Worm (Caenorhabditis elegans) whole organism, L4/young adult: ENCODE data around the gene M28.8.

Source experiments
- W03F9.2 ChIP-seq: fragments of 150-350 bp; optimal IDR thresholded peaks from 2 replicates; lab custom pipeline; 2014; ENCODE audit warnings: missing biosample characterization, missing genetic modification characterization
- dao-5 ChIP-seq: sonication (generic microtip); optimal IDR thresholded peaks from 2 replicates; lab custom pipeline; 2016; ENCODE audit warnings: missing genotype, missing genetic modification characterization, moderate library complexity, missing compliant biosample characterization
- him-1 ChIP-seq: sonication (generic microtip); optimal IDR thresholded peaks from 2 replicates; lab custom pipeline; 2016; ENCODE audit warnings: missing genotype, missing genetic modification reagents, missing genetic modification characterization, missing compliant biosample characterization

The M28.8 gene

DNA sequence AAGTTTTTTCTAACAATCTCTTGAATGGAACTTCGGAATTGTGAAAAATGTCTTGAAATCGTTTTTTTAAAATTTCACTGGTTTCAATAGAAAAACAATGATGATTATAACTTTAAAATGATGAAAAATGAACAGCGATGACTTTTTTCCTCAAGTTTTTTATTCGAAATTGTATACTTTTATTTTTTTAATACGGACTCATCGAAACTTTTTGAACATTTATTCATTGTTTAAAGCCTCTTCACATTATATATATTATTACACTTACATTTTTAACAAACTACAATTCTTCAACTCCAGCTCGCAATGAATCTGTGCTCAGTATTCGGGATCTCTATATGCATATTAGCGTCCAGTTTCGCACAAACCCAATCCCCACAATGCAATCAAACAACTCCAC lies at the start of gene M28.8:
Gene M28.8, plus strand, starts transcription at position 301 of the 400 bp plus-strand sequence.
- TF ChIP-seq dao-5 (tag; lab: Kevin White, UChicago) (no peak), W03F9.2 (tag; lab: Kevin White, UChicago) (no peak), him-1 (no peak)

- TF ChIP-seq him-1 (no peak), dao-5 (tag; lab: Kevin White, UChicago) (no peak), W03F9.2 (tag; lab: Kevin White, UChicago) (no peak)
Observed at ce11 chrII:10578843-10579430, 49.1 kb upstream of the M28.8 start, which contains the start of gene rpb-6. TSS of gene rpb-6 (plus strand) at chrII:10579380.

- no peak for TF ChIP-seq W03F9.2 (tag; lab: Kevin White, UChicago)
- TF ChIP-seq dao-5 (tag; lab: Kevin White, UChicago): no peak
Observed at ce11 chrII:10579655-10580054, 48.4 kb upstream of the M28.8 start, which contains the start of gene dohh-1. TSS of gene dohh-1 (plus strand) at chrII:10579955.

DNA sequence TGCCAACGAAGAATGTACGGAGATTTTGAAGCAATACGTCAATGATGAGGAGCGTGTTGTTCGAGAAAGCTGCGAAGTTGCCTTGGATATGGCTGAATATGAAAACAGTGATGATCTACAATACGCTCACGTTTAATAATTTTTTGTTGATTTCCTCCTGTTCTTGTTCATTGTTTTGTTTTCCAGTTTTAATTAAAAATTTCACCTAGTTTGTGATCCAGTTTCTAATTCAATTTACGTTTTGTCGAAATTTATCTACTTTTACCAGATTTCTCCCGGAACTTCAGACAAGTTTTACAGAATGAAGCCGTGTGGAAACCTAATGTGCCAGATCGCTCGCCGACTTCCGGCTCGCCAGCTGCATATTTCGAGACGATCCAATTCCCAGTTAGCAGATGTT lies 47.2 kb upstream of the M28.8 start, which contains the start of gene dap-3:
Gene dap-3, plus strand, starts transcription at position 301 of the 400 bp plus-strand sequence.
- TF ChIP-seq dao-5 (tag; lab: Kevin White, UChicago) (no peak), him-1 (no peak), W03F9.2 (tag; lab: Kevin White, UChicago) (no peak)

- TF ChIP-seq W03F9.2 (tag; lab: Kevin White, UChicago) (no peak), him-1 (no peak), dao-5 (tag; lab: Kevin White, UChicago) (no peak)
Observed at ce11 chrII:10582318-10582717, 45.7 kb upstream of the M28.8 start, which contains the start of gene mrps-22. TSS of gene mrps-22 (plus strand) at chrII:10582618.

- TF ChIP-seq him-1: no peak
- no peak for TF ChIP-seq dao-5 (tag; lab: Kevin White, UChicago)
- TF ChIP-seq W03F9.2 (tag; lab: Kevin White, UChicago): no peak
Observed at ce11 chrII:10584036-10584435, 44.0 kb upstream of the M28.8 start, which contains the start of gene algn-9. TSS of gene algn-9 (plus strand) at chrII:10584336.

ce11 chrII:10587742-10588141 lies 40.3 kb upstream of the M28.8 start, which contains the start of gene crn-3:
TSS of gene crn-3 (plus strand) at chrII:10588042.
- TF ChIP-seq him-1 (no peak), W03F9.2 (tag; lab: Kevin White, UChicago) (no peak), dao-5 (tag; lab: Kevin White, UChicago) (no peak)

DNA sequence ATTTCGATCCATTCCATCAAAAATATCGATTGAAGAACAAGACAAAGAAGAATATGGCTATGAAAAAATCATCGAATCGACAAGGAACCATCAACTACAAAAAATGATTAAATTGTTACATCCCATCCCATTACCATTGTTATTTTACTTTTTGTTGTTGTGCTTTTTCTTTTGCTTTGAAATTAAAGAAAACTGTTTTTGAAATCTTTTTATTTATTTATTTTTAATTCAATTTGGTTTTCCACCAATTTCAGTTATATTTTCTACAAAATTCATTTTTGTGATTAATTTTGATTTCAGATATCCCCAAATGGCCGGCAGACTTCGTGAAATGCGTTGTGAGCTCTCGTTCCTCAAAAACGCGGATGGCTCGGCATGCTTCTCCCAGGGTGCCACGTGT lies 35.6 kb upstream of the M28.8 start, which contains the start of gene crn-5:
Gene crn-5, plus strand, starts transcription at position 301 of the 400 bp plus-strand sequence.
- TF ChIP-seq W03F9.2 (tag; lab: Kevin White, UChicago): no peak
- TF ChIP-seq him-1: no peak
- TF ChIP-seq dao-5 (tag; lab: Kevin White, UChicago): no peak

DNA sequence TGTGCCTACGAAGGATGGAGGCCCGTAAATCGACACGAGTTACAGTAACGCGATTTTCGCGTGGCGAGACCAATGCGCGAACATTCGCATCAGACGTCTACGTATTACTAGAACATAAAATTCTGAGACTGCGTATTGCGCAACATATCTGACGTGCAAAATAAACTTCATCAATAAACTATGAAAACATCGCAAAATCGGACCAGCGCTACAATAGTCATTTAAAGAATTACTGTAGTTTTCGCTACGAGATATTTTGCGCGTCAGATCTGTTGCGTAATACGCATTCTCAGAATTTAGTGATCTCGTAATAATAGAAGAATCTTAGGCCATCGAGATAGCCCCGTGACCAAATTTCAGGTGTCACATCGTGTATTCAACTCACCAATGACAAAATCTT lies 33.8 kb upstream of the M28.8 start:
- TF ChIP-seq him-1 (no peak), dao-5 (tag; lab: Kevin White, UChicago) (no peak), W03F9.2 (tag; lab: Kevin White, UChicago) (no peak)

DNA sequence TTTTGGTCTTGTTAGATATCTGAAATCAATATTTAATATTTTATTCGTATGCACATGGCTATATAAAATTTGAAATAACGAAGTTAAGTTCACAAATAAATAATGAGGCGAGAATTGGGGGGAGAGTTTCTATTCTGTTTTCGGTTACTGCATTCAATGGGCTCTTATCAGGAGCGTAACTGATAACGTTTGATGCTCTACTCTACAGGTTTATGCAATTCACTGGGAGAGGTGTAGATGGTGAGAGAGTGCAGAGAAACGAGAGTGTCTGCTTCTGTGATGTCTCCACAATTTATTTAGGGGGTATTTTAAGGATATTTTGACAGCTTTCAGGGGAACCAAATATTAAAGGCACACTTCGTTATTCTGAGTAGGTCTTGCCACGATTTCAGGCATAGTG lies 33.3 kb upstream of the M28.8 start, which contains the start of gene C14A4.6:
Gene C14A4.6, minus strand, starts transcription at position 19 of the 400 bp plus-strand sequence.
- TF ChIP-seq W03F9.2 (tag; lab: Kevin White, UChicago) (no peak), dao-5 (tag; lab: Kevin White, UChicago) (no peak), him-1 (no peak)

DNA sequence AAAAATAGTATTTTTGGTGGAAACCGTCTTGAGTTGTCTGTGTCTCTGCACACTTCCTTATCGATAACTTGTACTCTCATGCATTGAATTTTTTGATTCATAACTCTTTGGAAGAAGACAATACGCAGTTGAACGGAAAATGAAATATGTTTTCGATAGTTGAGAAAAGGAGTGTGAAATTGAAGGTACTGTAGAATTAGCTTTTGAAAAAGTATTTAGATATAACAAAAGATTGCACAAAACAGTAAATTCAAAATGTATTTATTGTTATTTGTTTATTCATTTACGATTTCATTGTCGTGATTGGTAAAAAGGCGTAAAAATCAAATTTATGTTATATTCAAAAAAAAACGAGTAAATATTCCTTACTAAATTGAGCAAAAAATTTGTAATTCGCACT lies 31.6 kb upstream of the M28.8 start, which contains the start of gene C14A4.7:
Gene C14A4.7, minus strand, starts transcription at position 101 of the 400 bp plus-strand sequence.
- TF ChIP-seq him-1: no peak

ce11 chrII:10598039-10598438 lies 30.0 kb upstream of the M28.8 start, which contains the start of gene C14A4.8:
TSS of gene C14A4.8 (minus strand) at chrII:10598139.
- TF ChIP-seq dao-5 (tag; lab: Kevin White, UChicago) (no peak), W03F9.2 (tag; lab: Kevin White, UChicago) (no peak), him-1 (no peak)

- TF ChIP-seq W03F9.2 (tag; lab: Kevin White, UChicago): no peak
- TF ChIP-seq him-1: no peak
- no peak for TF ChIP-seq dao-5 (tag; lab: Kevin White, UChicago)
Observed at ce11 chrII:10598970-10599369, 29.1 kb upstream of the M28.8 start, which contains the start of gene C14A4.9. TSS of gene C14A4.9 (plus strand) at chrII:10599337.

DNA sequence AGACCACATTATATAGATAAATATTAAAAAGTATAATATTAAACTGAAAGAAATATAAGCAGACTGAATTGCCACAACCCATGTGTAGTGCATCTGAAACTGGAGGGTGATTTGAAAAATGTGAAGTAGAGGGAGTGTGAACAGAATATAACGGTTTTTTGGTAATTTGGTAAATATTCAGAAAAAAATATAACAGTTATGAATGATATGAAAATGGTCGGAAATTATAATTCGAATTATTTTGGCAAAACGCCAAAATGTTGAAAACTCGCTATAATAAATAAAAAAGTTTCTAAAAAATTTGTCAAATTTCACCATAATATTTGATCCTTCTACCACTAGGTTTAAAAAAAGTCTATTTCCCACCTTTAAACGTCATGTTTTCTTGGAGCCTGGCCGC lies 25.9 kb upstream of the M28.8 start, which contains the start of gene srv-2:
Gene srv-2, minus strand, starts transcription at position 101 of the 400 bp plus-strand sequence.
- TF ChIP-seq W03F9.2 (tag; lab: Kevin White, UChicago): no peak
- TF ChIP-seq him-1: no peak
- TF ChIP-seq dao-5 (tag; lab: Kevin White, UChicago): no peak
